Fruit fly (Drosophila melanogaster) whole organism, embryonic: ENCODE measurements around the gene Hip14.

ENCODE experiments used
- Blimp-1 ChIP-seq: fragments of 200-800 bp; sonication (Bioruptor generic); optimal IDR thresholded peaks from 3 replicates; lab custom pipeline; 2018; ENCODE audit warnings: missing biosample characterization, missing genetic modification characterization, mild to moderate bottlenecking, moderate library complexity, missing genetic modification reagents
- CG1024 ChIP-seq: fragments of 200-800 bp; sonication (Bioruptor generic); IDR thresholded peaks from 2 replicates; pipeline ENCODE4 v1.3.6; 2022; ENCODE audit warnings: missing biosample characterization, missing genetic modification characterization
- CG10543 ChIP-seq: fragments of 200-800 bp; sonication (Bioruptor generic); optimal IDR thresholded peaks from 3 replicates; lab custom pipeline; 2017; ENCODE audit warnings: missing biosample characterization, mild to moderate bottlenecking, missing genetic modification characterization, moderate library complexity
- CG12071 ChIP-seq: fragments of 200-800 bp; sonication (Bioruptor generic); optimal IDR thresholded peaks from 3 replicates; lab custom pipeline; 2018; ENCODE audit warnings: missing biosample characterization, mild to moderate bottlenecking, missing genetic modification characterization
- CG12155 ChIP-seq: fragments of 200-800 bp; sonication (Bioruptor generic); optimal IDR thresholded peaks from 3 replicates; lab custom pipeline; 2016; ENCODE audit warnings: missing biosample characterization, missing genetic modification characterization
- CG12769 ChIP-seq: fragments of 200-800 bp; sonication (Bioruptor generic); optimal IDR thresholded peaks from 2 replicates; lab custom pipeline; 2019; ENCODE audit warnings: missing biosample characterization, mild to moderate bottlenecking, missing genetic modification characterization, moderate library complexity
- CG14667 ChIP-seq: fragments of 200-800 bp; sonication (Bioruptor generic); IDR thresholded peaks from 2 replicates; pipeline ENCODE4 v1.3.6; 2022; ENCODE audit warnings: missing biosample characterization, missing genetic modification characterization
- CG14965 ChIP-seq: fragments of 200-800 bp; sonication (Bioruptor generic); optimal IDR thresholded peaks from 2 replicates; lab custom pipeline; 2016; ENCODE audit warnings: missing biosample characterization, missing genetic modification characterization, borderline replicate concordance
- CG16813 ChIP-seq: fragments of 200-800 bp; sonication (Bioruptor generic); IDR thresholded peaks from 3 replicates; pipeline ENCODE4 v1.3.6; 2022; ENCODE audit warnings: missing biosample characterization, missing genetic modification characterization; ENCODE audit not compliant: partially characterized antibody
- CG16863 ChIP-seq: fragments of 200-800 bp; sonication (Bioruptor generic); optimal IDR thresholded peaks from 3 replicates; lab custom pipeline; 2016; ENCODE audit warnings: missing biosample characterization, missing genetic modification characterization
- CG2129 ChIP-seq: fragments of 200-800 bp; sonication (Bioruptor generic); IDR thresholded peaks from 2 replicates; pipeline ENCODE4 v1.3.6; 2022; ENCODE audit warnings: missing biosample characterization, missing genetic modification characterization; ENCODE audit not compliant: partially characterized antibody
- CG2202 ChIP-seq: fragments of 200-800 bp; sonication (Bioruptor generic); optimal IDR thresholded peaks from 2 replicates; lab custom pipeline; 2018; ENCODE audit warnings: missing biosample characterization, mild to moderate bottlenecking, missing genetic modification characterization
- CG31441 ChIP-seq: fragments of 200-800 bp; sonication (Bioruptor generic); IDR thresholded peaks from 2 replicates; pipeline ENCODE4 v1.3.6; 2022; ENCODE audit warnings: missing biosample characterization, missing genetic modification characterization
- CG3281 ChIP-seq: fragments of 200-800 bp; sonication (Bioruptor generic); optimal IDR thresholded peaks from 3 replicates; lab custom pipeline; 2017; ENCODE audit warnings: missing biosample characterization, mild to moderate bottlenecking, missing genetic modification characterization
- CG7745 ChIP-seq: fragments of 200-800 bp; sonication (Bioruptor generic); optimal IDR thresholded peaks from 2 replicates; lab custom pipeline; 2018; ENCODE audit warnings: missing biosample characterization, mild to moderate bottlenecking, missing genetic modification characterization, moderate library complexity
- CG9215 ChIP-seq: fragments of 200-800 bp; sonication (Bioruptor generic); IDR thresholded peaks from 2 replicates; pipeline ENCODE4 v1.3.6; 2022; ENCODE audit warnings: missing biosample characterization, missing genetic modification characterization
- D ChIP-seq, 2 experiments: fragments of 200-800 bp in 1 of 2; fragments of >200 bp in 1 of 2; sonication (Bioruptor generic) in 1 of 2; optimal IDR thresholded peaks; 2 replicates in 1 of 2; 3 replicates in 1 of 2; lab custom pipeline; 2017; ENCODE audit warnings: mild to moderate bottlenecking in 1 of 2, missing biosample characterization in 1 of 2, missing genetic modification characterization in 1 of 2, missing genetic modification reagents in 1 of 2
- Dip3 ChIP-seq: fragments of 200-800 bp; sonication (Bioruptor generic); optimal IDR thresholded peaks from 3 replicates; lab custom pipeline; 2016; ENCODE audit warnings: missing biosample characterization, missing genetic modification characterization
- Drgx ChIP-seq: fragments of 200-800 bp; sonication (Bioruptor generic); IDR thresholded peaks from 2 replicates; pipeline ENCODE4 v1.3.6; 2022; ENCODE audit warnings: missing biosample characterization, missing genetic modification characterization
- ERR ChIP-seq: fragments of 200-800 bp; sonication (Bioruptor generic); optimal IDR thresholded peaks from 2 replicates; lab custom pipeline; 2016; ENCODE audit warnings: missing biosample characterization, missing genetic modification characterization
- GATAe ChIP-seq: fragments of 200-800 bp; sonication (Bioruptor generic); conservative IDR thresholded peaks from 2 replicates; pipeline ENCODE4 v1.3.6; 2022; ENCODE audit warnings: missing biosample characterization, missing genetic modification characterization
- Hey ChIP-seq: fragments of 200-800 bp; sonication (Bioruptor generic); optimal IDR thresholded peaks from 3 replicates; lab custom pipeline; 2018; ENCODE audit warnings: missing biosample characterization, mild to moderate bottlenecking, missing genetic modification characterization
- Hmr ChIP-seq: fragments of 200-800 bp; sonication (Bioruptor generic); optimal IDR thresholded peaks from 3 replicates; lab custom pipeline; 2017; ENCODE audit warnings: mild to moderate bottlenecking, missing biosample characterization, missing genetic modification reagents, missing genetic modification characterization
- Lhr ChIP-seq: fragments of 200-800 bp; sonication (Bioruptor generic); optimal IDR thresholded peaks from 3 replicates; lab custom pipeline; 2017; ENCODE audit warnings: mild to moderate bottlenecking, missing biosample characterization, missing genetic modification reagents, missing genetic modification characterization
- MTF-1 ChIP-seq: fragments of 200-800 bp; sonication (Bioruptor generic); optimal IDR thresholded peaks from 2 replicates; lab custom pipeline; 2018; ENCODE audit warnings: missing biosample characterization, mild to moderate bottlenecking, missing genetic modification characterization, borderline replicate concordance
- Pdp1 ChIP-seq, 2 experiments: fragments of 200-800 bp; sonication (Bioruptor generic); optimal IDR thresholded peaks; 3 replicates each; lab custom pipeline; 2016; ENCODE audit warnings: missing biosample characterization in 2 of 2, missing genetic modification characterization in 2 of 2, mild to moderate bottlenecking in 1 of 2, moderate library complexity in 1 of 2
- Rx ChIP-seq: fragments of 200-800 bp; sonication (Bioruptor generic); IDR thresholded peaks from 2 replicates; pipeline ENCODE4 v1.3.6; 2022; ENCODE audit warnings: missing biosample characterization, missing genetic modification characterization
- ac ChIP-seq: fragments of 200-800 bp; sonication (Bioruptor generic); optimal IDR thresholded peaks from 3 replicates; lab custom pipeline; 2017; ENCODE audit warnings: missing biosample characterization, mild to moderate bottlenecking, missing genetic modification characterization
- bowl ChIP-seq: fragments of 200-800 bp; sonication (Bioruptor generic); IDR thresholded peaks from 2 replicates; pipeline ENCODE4 v1.3.6; 2022; ENCODE audit warnings: missing biosample characterization, missing genetic modification characterization
- chm ChIP-seq: fragments of 200-800 bp; sonication (Bioruptor generic); IDR thresholded peaks from 2 replicates; pipeline ENCODE4 v1.3.6; 2022; ENCODE audit warnings: missing biosample characterization, missing genetic modification characterization
- dati ChIP-seq: fragments of 200-800 bp; sonication (Bioruptor generic); IDR thresholded peaks from 2 replicates; pipeline ENCODE4 v1.3.6; 2022; ENCODE audit warnings: missing biosample characterization, missing genetic modification characterization
- fd102C ChIP-seq: fragments of 200-800 bp; sonication (Bioruptor generic); optimal IDR thresholded peaks from 2 replicates; lab custom pipeline; 2018; ENCODE audit warnings: missing biosample characterization, mild to moderate bottlenecking, missing genetic modification characterization, moderate library complexity
- fru ChIP-seq: fragments of >200 bp; optimal IDR thresholded peaks from 2 replicates; lab custom pipeline; 2017
- gro ChIP-seq: fragments of 200-800 bp; sonication (Bioruptor generic); optimal IDR thresholded peaks from 2 replicates; lab custom pipeline; 2016; ENCODE audit warnings: missing biosample characterization, missing genetic modification characterization
- ken ChIP-seq: fragments of 200-800 bp; sonication (Bioruptor generic); IDR thresholded peaks from 3 replicates; pipeline ENCODE4 v1.3.6; 2022; ENCODE audit warnings: missing biosample characterization, missing genetic modification characterization
- klu ChIP-seq: fragments of 200-800 bp; sonication (Bioruptor generic); IDR thresholded peaks from 2 replicates; pipeline ENCODE4 v1.3.6; 2022; ENCODE audit warnings: missing biosample characterization, missing genetic modification characterization
- lab ChIP-seq: fragments of 200-800 bp; sonication (Bioruptor generic); optimal IDR thresholded peaks from 3 replicates; lab custom pipeline; 2017; ENCODE audit warnings: missing biosample characterization, missing genetic modification characterization, mild to moderate bottlenecking, moderate library complexity, missing genetic modification reagents
- pum ChIP-seq: fragments of 200-800 bp; sonication (Bioruptor generic); optimal IDR thresholded peaks from 2 replicates; lab custom pipeline; 2016; ENCODE audit warnings: missing biosample characterization, missing genetic modification characterization
- rib ChIP-seq: fragments of 200-800 bp; sonication (Bioruptor generic); IDR thresholded peaks from 2 replicates; pipeline ENCODE4 v1.3.6; 2022; ENCODE audit warnings: missing biosample characterization, missing genetic modification characterization
- ro ChIP-seq: fragments of 200-800 bp; sonication (Bioruptor generic); IDR thresholded peaks from 2 replicates; pipeline ENCODE4 v1.3.6; 2022; ENCODE audit warnings: missing biosample characterization, missing genetic modification characterization
- stc ChIP-seq: fragments of 200-800 bp; sonication (Bioruptor generic); IDR thresholded peaks from 2 replicates; pipeline ENCODE4 v1.3.6; 2022; ENCODE audit warnings: missing biosample characterization, missing genetic modification characterization
- stwl ChIP-seq: fragments of 200-800 bp; sonication (Bioruptor generic); optimal IDR thresholded peaks from 3 replicates; lab custom pipeline; 2018; ENCODE audit warnings: missing biosample characterization, mild to moderate bottlenecking, missing genetic modification characterization, moderate library complexity
- tio ChIP-seq: fragments of 200-800 bp; sonication (Bioruptor generic); optimal IDR thresholded peaks from 2 replicates; lab custom pipeline; 2017; ENCODE audit warnings: missing biosample characterization, missing genetic modification characterization, inconsistent platforms
- tx ChIP-seq: fragments of 200-800 bp; sonication (Bioruptor generic); optimal IDR thresholded peaks from 2 replicates; lab custom pipeline; 2016; ENCODE audit warnings: missing biosample characterization, missing genetic modification characterization
- unpg ChIP-seq: fragments of 200-800 bp; sonication (Bioruptor generic); optimal IDR thresholded peaks from 3 replicates; lab custom pipeline; 2018; ENCODE audit warnings: missing biosample characterization, mild to moderate bottlenecking, missing genetic modification characterization, moderate library complexity
- vfl ChIP-seq: fragments of 200-800 bp; sonication (Bioruptor generic); optimal IDR thresholded peaks from 2 replicates; lab custom pipeline; 2016; ENCODE audit warnings: missing biosample characterization, missing genetic modification characterization
- vvl ChIP-seq: fragments of 200-800 bp; sonication (Bioruptor generic); IDR thresholded peaks from 2 replicates; pipeline ENCODE4 v1.3.6; 2022; ENCODE audit warnings: missing biosample characterization, missing genetic modification characterization
- wor ChIP-seq: fragments of 200-800 bp; sonication (Bioruptor generic); IDR thresholded peaks from 2 replicates; pipeline ENCODE4 v1.3.6; 2022; ENCODE audit warnings: missing biosample characterization, missing genetic modification characterization
- z ChIP-seq: fragments of 200-800 bp; sonication (Bioruptor generic); IDR thresholded peaks from 3 replicates; pipeline ENCODE4 v1.3.6; 2022; ENCODE audit warnings: missing biosample characterization, missing genetic modification characterization

Hip14 gene

DNA sequence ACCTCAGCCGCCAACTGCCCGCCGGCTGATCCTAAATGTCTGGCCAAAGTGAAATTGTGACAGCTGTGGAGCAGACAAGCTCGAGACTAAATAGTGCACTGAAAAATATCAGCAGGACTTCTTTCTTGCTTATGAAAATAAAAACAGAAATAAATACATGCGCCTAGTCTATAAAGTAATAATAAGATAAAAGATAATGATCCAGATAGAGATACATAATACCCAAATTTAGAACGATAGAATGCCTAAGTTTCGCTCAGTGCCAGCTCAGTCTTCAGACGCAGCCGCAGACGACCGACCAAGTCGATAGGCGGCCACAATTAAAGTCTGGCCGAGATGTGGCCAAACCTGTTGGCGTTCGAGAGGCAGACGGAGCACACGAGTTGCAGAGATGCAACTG, 47.2 kb upstream of the Hip14 start (continued):
- TF ChIP-seq CG7745 (tag; lab: Kevin White, UChicago): no peak
- no peak for TF ChIP-seq vfl
- no peak for TF ChIP-seq z
- no peak for TF ChIP-seq CG2129
- TF ChIP-seq fd102C (GFP tag; lab: Kevin White, UChicago): no peak
- TF ChIP-seq tio: peak; percentile 24
- TF ChIP-seq wor (GFP tag; lab: Robert Waterston, UW): peak; percentile 70
- TF ChIP-seq D (optimal IDR thresholded peaks at IDR 0.05; lab: Kevin White, UChicago): no peak
- TF ChIP-seq D (GFP tag; optimal IDR thresholded peaks at IDR 0.05; lab: Kevin White, UChicago): peak; percentile 65
- no peak for TF ChIP-seq CG14965 (GFP tag; lab: Kevin White, UChicago)
- peak; percentile 68 for TF ChIP-seq stc (GFP tag; lab: Robert Waterston, UW)
- peak; percentile 17 for TF ChIP-seq pum (GFP tag; lab: Kevin White, UChicago)
- no peak for TF ChIP-seq ERR (GFP tag; lab: Kevin White, UChicago)
- no peak for TF ChIP-seq Hmr (GFP tag; lab: Kevin White, UChicago)
- no peak for TF ChIP-seq CG16813 (GFP tag; lab: Robert Waterston, UW)
- peak; percentile 64; the same call in 1 of the 3 replicates for TF ChIP-seq ken (GFP tag; lab: Robert Waterston, UW)
- TF ChIP-seq CG14667 (GFP tag; lab: Robert Waterston, UW): peak; percentile 24; the same call in 1 of the 2 replicates
- TF ChIP-seq MTF-1 (GFP tag; lab: Kevin White, UChicago): peak; percentile 4
- no peak for TF ChIP-seq ac
- TF ChIP-seq klu (GFP tag; lab: Robert Waterston, UW): 0 out of 2 replicates have a peak, but pooled peaks have one; percentile 15
- TF ChIP-seq fru: no peak
- TF ChIP-seq CG16863 (GFP tag; lab: Kevin White, UChicago): peak; percentile 35
- no peak for TF ChIP-seq CG12071 (GFP tag; lab: Kevin White, UChicago)
- TF ChIP-seq unpg (GFP tag; lab: Kevin White, UChicago): peak; percentile 61
- TF ChIP-seq vvl (GFP tag; lab: Robert Waterston, UW): no peak; the same call in 1 of the 2 replicates
- no peak for TF ChIP-seq CG2202 (tag; lab: Kevin White, UChicago)
- TF ChIP-seq CG31441 (GFP tag; lab: Robert Waterston, UW): peak; percentile 75
- TF ChIP-seq Pdp1 (GFP tag; optimal IDR thresholded peaks at IDR 0.05; lab: Kevin White, UChicago): peak; percentile 27 to 49
- TF ChIP-seq bowl (GFP tag; lab: Robert Waterston, UW): no peak
- peak; percentile 35 for TF ChIP-seq Lhr (GFP tag; lab: Kevin White, UChicago)
- peak; percentile 16; the same call in 1 of the 2 replicates for TF ChIP-seq Rx
- TF ChIP-seq ro: peak; percentile 47; the same call in 1 of the 2 replicates
- TF ChIP-seq lab (GFP tag; lab: Kevin White, UChicago): peak; percentile 53
- TF ChIP-seq rib (GFP tag; lab: Robert Waterston, UW): no peak
- no peak for TF ChIP-seq Hey (tag; lab: Kevin White, UChicago)
- no peak for TF ChIP-seq tx (GFP tag; lab: Kevin White, UChicago)
- TF ChIP-seq Blimp-1: peak; percentile 83
- TF ChIP-seq CG9215: no peak
- no peak for TF ChIP-seq GATAe (GFP tag; lab: Robert Waterston, UW)
- peak; percentile 91 for TF ChIP-seq Drgx (GFP tag; lab: Robert Waterston, UW)
- no peak for TF ChIP-seq Dip3
- TF ChIP-seq CG10543 (GFP tag; lab: Kevin White, UChicago): no peak
- TF ChIP-seq chm (GFP tag; lab: Robert Waterston, UW): no peak
- no peak for TF ChIP-seq dati (GFP tag; lab: Robert Waterston, UW)
- TF ChIP-seq gro: no peak
- TF ChIP-seq stwl (tag; lab: Kevin White, UChicago): no peak
- TF ChIP-seq CG3281 (GFP tag; lab: Kevin White, UChicago): no peak
- TF ChIP-seq CG12769 (tag; lab: Kevin White, UChicago): peak; percentile 8
- 0 out of 2 replicates have a peak, but pooled peaks have one; percentile 31 for TF ChIP-seq CG1024 (GFP tag; lab: Robert Waterston, UW)
- no peak for TF ChIP-seq CG12155
